Worm (Caenorhabditis elegans): ENCODE measurements around the gene ccch-1.

ce11 chrV:11527531-11527930, at the start of gene ccch-1:
- TF ChIP-seq tab-1 (GFP tag; IDR thresholded peaks at IDR 0.05) (no peak), klf-2 (GFP tag; conservative IDR thresholded peaks at IDR 0.05) (no peak), cog-1 (tag; optimal IDR thresholded peaks at IDR 0.05) (no peak), med-1 (GFP tag; optimal IDR thresholded peaks at IDR 0.05; ENCODE audit: insufficient read depth) (no peak), ztf-23 (GFP tag; IDR thresholded peaks at IDR 0.05) (no peak), ztf-29 (GFP tag; IDR thresholded peaks at IDR 0.05) (no peak), flt-1 (GFP tag; IDR thresholded peaks at IDR 0.05) (no peak), T22C8.4 (GFP tag; IDR thresholded peaks at IDR 0.05) (no peak)

Measured in whole organism, midembryonic.